Fruit fly (Drosophila melanogaster): Measurements from ENCODE around the gene Vm34Ca.
A peak's percentile ranks its signal among the peaks of the same experiment; 100 is the strongest.

Vm34Ca gene

DNA sequence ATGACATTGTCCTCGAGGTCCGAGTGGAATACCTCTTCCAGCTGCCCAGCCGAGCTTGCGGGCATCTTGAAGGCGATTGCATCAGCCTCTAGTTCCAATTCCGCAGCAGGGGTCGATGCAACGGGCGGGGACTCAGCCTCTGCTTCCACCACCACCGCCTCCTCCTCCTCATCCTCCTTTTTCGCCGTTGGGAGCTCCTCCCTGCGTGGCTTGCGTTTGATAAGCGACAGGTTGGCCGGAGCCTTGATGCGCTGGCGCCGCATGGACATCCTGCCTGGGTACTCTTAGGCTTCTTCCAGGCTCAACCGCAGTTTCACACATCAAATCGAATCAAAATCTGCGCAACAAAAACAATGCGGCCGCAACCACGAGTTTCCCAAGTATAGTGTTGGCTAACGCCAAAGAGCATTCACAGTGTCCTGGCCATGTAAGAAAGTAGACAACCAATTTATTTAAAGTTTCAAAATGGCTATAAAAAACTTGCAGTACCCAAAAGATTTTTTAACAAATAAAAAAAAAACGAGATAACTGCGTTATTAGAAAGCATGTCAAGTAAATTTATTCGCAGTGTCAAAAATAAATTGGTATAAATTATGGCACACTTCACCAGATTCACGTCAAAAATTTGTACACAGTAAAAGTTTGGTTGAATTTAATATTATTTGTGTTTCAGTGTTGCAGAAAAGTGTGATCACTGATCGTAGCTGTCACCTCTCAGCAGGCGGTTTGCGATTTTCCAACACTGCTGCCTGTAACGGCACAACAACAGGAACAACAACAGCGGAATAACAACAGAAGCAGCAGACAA is 37.8 kb downstream of the Vm34Ca start, which contains the start of the genes Bdp1 and CG6565 (continued):
- TF ChIP-seq fd85E (GFP tag; optimal IDR thresholded peaks at IDR 0.05) = no peak
- peak; percentile 92 for TF ChIP-seq CG7368 (GFP tag; optimal IDR thresholded peaks at IDR 0.05)
- peak; percentile 95 for TF ChIP-seq Gug (GFP tag; IDR thresholded peaks at IDR 0.05)
- TF ChIP-seq fkh (GFP tag; optimal IDR thresholded peaks at IDR 0.05) = peak; percentile 84
- TF ChIP-seq net (GFP tag; optimal IDR thresholded peaks at IDR 0.05) = peak; percentile 95
- peak; percentile 90 for TF ChIP-seq eg (GFP tag; IDR thresholded peaks at IDR 0.05)
- TF ChIP-seq svp (GFP tag) = no peak
- peak; percentile 99 for TF ChIP-seq CG10631 (GFP tag; optimal IDR thresholded peaks at IDR 0.05)
- peak; percentile 92 for TF ChIP-seq vri (GFP tag; optimal IDR thresholded peaks at IDR 0.05)
- peak; percentile 99 for TF ChIP-seq Hr39 (GFP tag; optimal IDR thresholded peaks at IDR 0.05)
- TF ChIP-seq Sox15 (GFP tag; optimal IDR thresholded peaks at IDR 0.05) = peak; percentile 99
- peak; percentile 97 for TF ChIP-seq Sox102F (GFP tag; optimal IDR thresholded peaks at IDR 0.05)
- TF ChIP-seq CG9139 (GFP tag; optimal IDR thresholded peaks at IDR 0.05) = no peak
- peak; percentile 96 for TF ChIP-seq CG34406 (GFP tag; optimal IDR thresholded peaks at IDR 0.05)
- TF ChIP-seq CG11762 (GFP tag; optimal IDR thresholded peaks at IDR 0.05; ENCODE audit: insufficient read depth) = peak; percentile 97
- TF ChIP-seq CG6808 (GFP tag; optimal IDR thresholded peaks at IDR 0.05) = peak; percentile 92
- TF ChIP-seq dac (GFP tag; optimal IDR thresholded peaks at IDR 0.05) = peak; percentile 97
- TF ChIP-seq CG6163 (GFP tag; IDR thresholded peaks at IDR 0.05) = peak; percentile 88
- TF ChIP-seq CG8119 (GFP tag; IDR thresholded peaks at IDR 0.05) = peak; percentile 91
- TF ChIP-seq ss (GFP tag; optimal IDR thresholded peaks at IDR 0.05) = peak in 1 of 2 experiments; percentile 93
- TF ChIP-seq CG11294 (GFP tag; IDR thresholded peaks at IDR 0.05) = peak; percentile 93
- TF ChIP-seq CG1621 (tag; optimal IDR thresholded peaks at IDR 0.05) = peak; percentile 83
- TF ChIP-seq CG6854 (GFP tag; optimal IDR thresholded peaks at IDR 0.05) = peak; percentile 82
- TF ChIP-seq Ets21C (GFP tag; optimal IDR thresholded peaks at IDR 0.05) = peak; percentile 99
- peak; percentile 99 for TF ChIP-seq CG11902 (GFP tag; optimal IDR thresholded peaks at IDR 0.05)
- peak; percentile 62 for TF ChIP-seq Eip93F (GFP tag; optimal IDR thresholded peaks at IDR 0.05)
- peak; percentile 98 for TF ChIP-seq Hr4 (GFP tag; optimal IDR thresholded peaks at IDR 0.05)
- no peak for TF ChIP-seq CG6276 (GFP tag; optimal IDR thresholded peaks at IDR 0.05)
- TF ChIP-seq spab (GFP tag; optimal IDR thresholded peaks at IDR 0.05) = peak; percentile 90

DNA sequence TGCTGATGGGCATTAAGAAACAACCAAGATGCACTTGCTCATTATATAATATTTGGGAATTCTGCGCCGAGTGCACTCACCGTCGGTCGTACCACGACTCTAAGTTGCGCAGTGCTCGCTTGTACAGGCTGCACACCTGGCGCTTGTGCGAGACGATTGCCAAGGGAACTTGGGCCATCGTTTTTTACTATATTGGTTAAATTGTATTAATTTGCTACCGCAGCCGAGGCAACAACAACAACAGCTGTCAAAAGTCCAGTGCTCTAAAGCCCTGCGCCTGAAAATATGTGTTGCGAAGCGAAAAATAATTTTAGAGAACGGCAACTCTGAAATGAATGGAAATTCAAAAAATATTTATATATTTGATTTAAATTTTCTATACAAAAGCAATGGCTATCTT is 40.7 kb downstream of the Vm34Ca start, which contains the start of gene ND-B22:
ND-B22 (minus strand) TSS at position 349 of the 400 bp plus-strand sequence.
- TF ChIP-seq CG6276 (GFP tag; optimal IDR thresholded peaks at IDR 0.05) (no peak), dac (GFP tag; optimal IDR thresholded peaks at IDR 0.05) (no peak), net (GFP tag; optimal IDR thresholded peaks at IDR 0.05) (no peak), CG1621 (tag; optimal IDR thresholded peaks at IDR 0.05) (no peak), achi (GFP tag; optimal IDR thresholded peaks at IDR 0.05) (peak; percentile 99), pdm3 (GFP tag; optimal IDR thresholded peaks at IDR 0.05) (peak; percentile 31), Lpt (GFP tag; optimal IDR thresholded peaks at IDR 0.05) (no peak), CG15336 (GFP tag; IDR thresholded peaks at IDR 0.05) (no peak), Blimp-1 (GFP tag; optimal IDR thresholded peaks at IDR 0.05) (no peak), fd85E (GFP tag; optimal IDR thresholded peaks at IDR 0.05) (no peak), esn (GFP tag; optimal IDR thresholded peaks at IDR 0.05) (peak; percentile 58), CG3032 (tag; optimal IDR thresholded peaks at IDR 0.05) (peak; percentile 25), CG6854 (GFP tag; optimal IDR thresholded peaks at IDR 0.05) (no peak), CG3919 (GFP tag; optimal IDR thresholded peaks at IDR 0.05) (peak; percentile 18), Hr38 (GFP tag; optimal IDR thresholded peaks at IDR 0.05) (no peak), lz (GFP tag; optimal IDR thresholded peaks at IDR 0.05) (peak; percentile 35), fd59A (GFP tag; optimal IDR thresholded peaks at IDR 0.05) (no peak), Eip93F (GFP tag; optimal IDR thresholded peaks at IDR 0.05) (no peak), CG8632 (GFP tag; optimal IDR thresholded peaks at IDR 0.05) (no peak), CG8319 (GFP tag; optimal IDR thresholded peaks at IDR 0.05) (no peak), CG16779 (tag; optimal IDR thresholded peaks at IDR 0.05) (no peak), CG9139 (GFP tag; optimal IDR thresholded peaks at IDR 0.05) (no peak), topi (GFP tag; optimal IDR thresholded peaks at IDR 0.05) (peak; percentile 51), Sox102F (GFP tag; optimal IDR thresholded peaks at IDR 0.05) (peak; percentile 19), CG10669 (GFP tag; optimal IDR thresholded peaks at IDR 0.05) (no peak), CG6792 (GFP tag; optimal IDR thresholded peaks at IDR 0.05) (no peak), vri (GFP tag; optimal IDR thresholded peaks at IDR 0.05) (peak; percentile 75), Hr39 (GFP tag; optimal IDR thresholded peaks at IDR 0.05) (peak; percentile 18), Ets96B (tag; optimal IDR thresholded peaks at IDR 0.05) (no peak), CG10631 (GFP tag; optimal IDR thresholded peaks at IDR 0.05) (peak; percentile 12), Eip78C (GFP tag) (peak; percentile 79)
